Fruit fly (Drosophila melanogaster) whole organism, embryonic: ENCODE data around the gene Gs2.
A peak's percentile ranks its signal among the peaks of the same experiment; 100 is the strongest.

Experiments
- CG10147 ChIP-seq: fragments of 200-800 bp; sonication (Bioruptor generic); optimal IDR thresholded peaks from 2 replicates; lab custom pipeline; 2019; ENCODE audit warnings: missing biosample characterization, mild to moderate bottlenecking, missing genetic modification characterization, moderate library complexity
- CG10321 ChIP-seq: fragments of 200-800 bp; sonication (Bioruptor generic); IDR thresholded peaks from 2 replicates; pipeline ENCODE4 v1.3.6; 2022; ENCODE audit warnings: missing biosample characterization, missing genetic modification characterization
- CG10959 ChIP-seq: fragments of 200-800 bp; sonication (Bioruptor generic); IDR thresholded peaks from 2 replicates; pipeline ENCODE4 v1.3.6; 2022; ENCODE audit warnings: missing biosample characterization, missing genetic modification characterization
- CG11398 ChIP-seq: fragments of 200-800 bp; sonication (Bioruptor generic); optimal IDR thresholded peaks from 2 replicates; lab custom pipeline; 2016; ENCODE audit warnings: missing biosample characterization, missing genetic modification characterization
- CG11504 ChIP-seq: fragments of 200-800 bp; sonication (Bioruptor generic); optimal IDR thresholded peaks from 3 replicates; lab custom pipeline; 2019; ENCODE audit warnings: missing biosample characterization, mild to moderate bottlenecking, missing genetic modification characterization, moderate library complexity
- CG14441 ChIP-seq: fragments of 200-800 bp; sonication (Bioruptor generic); IDR thresholded peaks from 2 replicates; pipeline ENCODE4 v1.3.6; 2022; ENCODE audit warnings: missing biosample characterization, missing genetic modification characterization
- CG14965 ChIP-seq: fragments of 200-800 bp; sonication (Bioruptor generic); optimal IDR thresholded peaks from 2 replicates; lab custom pipeline; 2016; ENCODE audit warnings: missing biosample characterization, missing genetic modification characterization, borderline replicate concordance
- CG15479 ChIP-seq: fragments of 200-800 bp; sonication (Bioruptor generic); optimal IDR thresholded peaks from 3 replicates; lab custom pipeline; 2019; ENCODE audit warnings: missing biosample characterization, mild to moderate bottlenecking, missing genetic modification characterization, moderate library complexity
- CG17612 ChIP-seq: fragments of 200-800 bp; sonication (Bioruptor generic); IDR thresholded peaks from 2 replicates; pipeline ENCODE4 v1.3.6; 2022; ENCODE audit warnings: missing biosample characterization, missing genetic modification characterization
- CG2678 ChIP-seq: fragments of 200-800 bp; sonication (Bioruptor generic); optimal IDR thresholded peaks from 3 replicates; lab custom pipeline; 2019; ENCODE audit warnings: missing biosample characterization, mild to moderate bottlenecking, missing genetic modification characterization, moderate library complexity
- CG31388 ChIP-seq: fragments of 200-800 bp; sonication (Bioruptor generic); optimal IDR thresholded peaks from 2 replicates; lab custom pipeline; 2016; ENCODE audit warnings: missing biosample characterization, missing genetic modification characterization
- CG32772 ChIP-seq: fragments of 200-800 bp; sonication (Bioruptor generic); IDR thresholded peaks from 2 replicates; pipeline ENCODE4 v1.3.6; 2022; ENCODE audit warnings: missing biosample characterization, missing genetic modification characterization
- CG3407 ChIP-seq: fragments of 200-800 bp; sonication (Bioruptor generic); optimal IDR thresholded peaks from 2 replicates; lab custom pipeline; 2018; ENCODE audit warnings: missing biosample characterization, mild to moderate bottlenecking, missing genetic modification characterization
- CG34224 ChIP-seq: fragments of 200-800 bp; sonication (Bioruptor generic); IDR thresholded peaks from 3 replicates; pipeline ENCODE4 v1.3.6; 2022; ENCODE audit warnings: missing biosample characterization, missing genetic modification characterization; ENCODE audit not compliant: partially characterized antibody
- CG4328 ChIP-seq: fragments of 200-800 bp; sonication (Bioruptor generic); optimal IDR thresholded peaks from 3 replicates; lab custom pipeline; 2017; ENCODE audit warnings: missing biosample characterization, missing genetic modification reagents, missing genetic modification characterization
- CG5245 ChIP-seq: fragments of 200-800 bp; sonication (Bioruptor generic); optimal IDR thresholded peaks from 3 replicates; lab custom pipeline; 2016; ENCODE audit warnings: missing biosample characterization, missing genetic modification characterization
- CG6175 ChIP-seq: fragments of 200-800 bp; sonication (Bioruptor generic); IDR thresholded peaks from 3 replicates; pipeline ENCODE4 v1.3.6; 2022; ENCODE audit warnings: missing biosample characterization, missing genetic modification characterization
- CG6689 ChIP-seq: fragments of 200-800 bp; sonication (Bioruptor generic); IDR thresholded peaks from 2 replicates; pipeline ENCODE4 v1.3.6; 2022; ENCODE audit warnings: missing biosample characterization, missing genetic modification characterization
- CG7556 ChIP-seq: fragments of 200-800 bp; sonication (Bioruptor generic); optimal IDR thresholded peaks from 2 replicates; lab custom pipeline; 2017; ENCODE audit warnings: missing biosample characterization, mild to moderate bottlenecking, missing genetic modification characterization
- CG9215 ChIP-seq: fragments of 200-800 bp; sonication (Bioruptor generic); IDR thresholded peaks from 2 replicates; pipeline ENCODE4 v1.3.6; 2022; ENCODE audit warnings: missing biosample characterization, missing genetic modification characterization
- CkIIα-i1 ChIP-seq: fragments of 200-800 bp; sonication (Bioruptor generic); IDR thresholded peaks from 2 replicates; pipeline ENCODE4 v1.3.6; 2022; ENCODE audit warnings: missing biosample characterization, missing genetic modification characterization
- D19A ChIP-seq: fragments of 200-800 bp; optimal IDR thresholded peaks from 3 replicates; lab custom pipeline; 2019; ENCODE audit warnings: missing biosample characterization, mild to moderate bottlenecking, missing genetic modification characterization, moderate library complexity
- Dfd ChIP-seq, 2 experiments: fragments of >200 bp; optimal IDR thresholded peaks; 2 replicates each; lab custom pipeline; 2017; ENCODE audit warnings: missing biosample characterization in 2 of 2, missing genetic modification characterization in 2 of 2
- E2f1 ChIP-seq: fragments of 200-800 bp; sonication (Bioruptor generic); IDR thresholded peaks from 2 replicates; pipeline ENCODE4 v1.3.6; 2022; ENCODE audit warnings: missing biosample characterization, missing genetic modification characterization
- HmgD ChIP-seq: fragments of 200-800 bp; sonication (Bioruptor generic); optimal IDR thresholded peaks from 3 replicates; lab custom pipeline; 2016; ENCODE audit warnings: missing biosample characterization, missing genetic modification characterization
- Meics ChIP-seq: fragments of 200-800 bp; sonication (Bioruptor generic); optimal IDR thresholded peaks from 2 replicates; lab custom pipeline; 2017; ENCODE audit warnings: missing biosample characterization, mild to moderate bottlenecking, missing genetic modification characterization
- Mrtf ChIP-seq: fragments of 200-800 bp; sonication (Bioruptor generic); IDR thresholded peaks from 3 replicates; pipeline ENCODE4 v1.3.6; 2022; ENCODE audit warnings: missing biosample characterization, missing genetic modification characterization
- NC2α ChIP-seq: fragments of 200-800 bp; sonication (Bioruptor generic); optimal IDR thresholded peaks from 2 replicates; lab custom pipeline; 2016; ENCODE audit warnings: missing biosample characterization, missing genetic modification characterization
- Rfx ChIP-seq: fragments of 200-800 bp; sonication (Bioruptor generic); IDR thresholded peaks from 2 replicates; pipeline ENCODE4 v1.3.6; 2022; ENCODE audit warnings: missing biosample characterization, missing genetic modification characterization
- Sox102F ChIP-seq: fragments of 200-800 bp; sonication (Bioruptor generic); optimal IDR thresholded peaks from 2 replicates; lab custom pipeline; 2018; ENCODE audit warnings: missing biosample characterization, mild to moderate bottlenecking, missing genetic modification characterization, moderate library complexity
- Ssrp ChIP-seq: fragments of 200-800 bp; sonication (Bioruptor generic); optimal IDR thresholded peaks from 2 replicates; lab custom pipeline; 2018; ENCODE audit warnings: missing biosample characterization, mild to moderate bottlenecking, missing genetic modification characterization, moderate library complexity
- Xrp1 ChIP-seq: fragments of 200-800 bp; sonication (Bioruptor generic); IDR thresholded peaks from 2 replicates; pipeline ENCODE4 v1.3.6; 2022; ENCODE audit warnings: missing biosample characterization, missing genetic modification characterization
- ase ChIP-seq: fragments of 200-800 bp; sonication (Bioruptor generic); IDR thresholded peaks from 3 replicates; pipeline ENCODE4 v1.3.6; 2022; ENCODE audit warnings: missing biosample characterization, missing genetic modification characterization
- crp ChIP-seq, 2 experiments: fragments of 200-800 bp; sonication (Bioruptor generic); optimal IDR thresholded peaks; 2 replicates in 1 of 2; 3 replicates in 1 of 2; lab custom pipeline; 2017; ENCODE audit warnings: missing biosample characterization in 2 of 2, missing genetic modification characterization in 2 of 2, mild to moderate bottlenecking in 1 of 2, moderate library complexity in 1 of 2
- fd3F ChIP-seq: fragments of 200-800 bp; sonication (Bioruptor generic); optimal IDR thresholded peaks from 2 replicates; lab custom pipeline; 2018; ENCODE audit warnings: missing biosample characterization, mild to moderate bottlenecking, missing genetic modification characterization, moderate library complexity
- fu2 ChIP-seq: fragments of 200-800 bp; sonication (Bioruptor generic); optimal IDR thresholded peaks from 2 replicates; lab custom pipeline; 2016; ENCODE audit warnings: missing biosample characterization, missing genetic modification characterization
- gem ChIP-seq: fragments of 200-800 bp; sonication (Bioruptor generic); optimal IDR thresholded peaks from 2 replicates; lab custom pipeline; 2019; ENCODE audit warnings: missing biosample characterization, mild to moderate bottlenecking, missing genetic modification characterization, moderate library complexity
- gsb-n ChIP-seq: fragments of 200-800 bp; sonication (Bioruptor generic); optimal IDR thresholded peaks from 3 replicates; lab custom pipeline; 2018; ENCODE audit warnings: missing biosample characterization, mild to moderate bottlenecking, missing genetic modification characterization
- insv ChIP-seq, 2 experiments: fragments of 200-800 bp; sonication (Bioruptor generic); optimal IDR thresholded peaks; 3 replicates each; lab custom pipeline; 2016 to 2018; ENCODE audit warnings: missing biosample characterization in 2 of 2, missing genetic modification characterization in 2 of 2
- kni ChIP-seq: fragments of 200-800 bp; sonication (Bioruptor generic); optimal IDR thresholded peaks from 3 replicates; lab custom pipeline; 2017; ENCODE audit warnings: mild to moderate bottlenecking, missing biosample characterization, missing genetic modification reagents, missing genetic modification characterization
- lov ChIP-seq, 2 experiments: fragments of 200-800 bp in 1 of 2; fragments of >200 bp in 1 of 2; sonication (Bioruptor generic) in 1 of 2; IDR thresholded peaks in 1 of 2; optimal IDR thresholded peaks in 1 of 2; 2 replicates in 1 of 2; 3 replicates in 1 of 2; pipeline versions ENCODE4 v1.3.6 to Lab custom; 2017 to 2022; ENCODE audit warnings: missing biosample characterization in 1 of 2, missing genetic modification characterization in 1 of 2
- nau ChIP-seq: fragments of 200-800 bp; sonication (Bioruptor generic); optimal IDR thresholded peaks from 3 replicates; lab custom pipeline; 2017; ENCODE audit warnings: missing biosample characterization, mild to moderate bottlenecking, missing genetic modification characterization, missing genetic modification reagents
- nerfin-2 ChIP-seq: fragments of 200-800 bp; sonication (Bioruptor generic); IDR thresholded peaks from 2 replicates; pipeline ENCODE4 v1.3.6; 2022; ENCODE audit warnings: missing biosample characterization, missing genetic modification characterization; ENCODE audit not compliant: partially characterized antibody
- nmo ChIP-seq: fragments of 200-800 bp; sonication (Bioruptor generic); optimal IDR thresholded peaks from 2 replicates; lab custom pipeline; 2018; ENCODE audit warnings: missing biosample characterization, mild to moderate bottlenecking, missing genetic modification characterization, moderate library complexity
- pfk ChIP-seq: fragments of 200-800 bp; sonication (Bioruptor generic); optimal IDR thresholded peaks from 2 replicates; lab custom pipeline; 2018; ENCODE audit warnings: missing biosample characterization, mild to moderate bottlenecking, missing genetic modification characterization, moderate library complexity
- sc ChIP-seq, 3 experiments: fragments of >200 bp in 2 of 3; fragments of 200-800 bp in 1 of 3; sonication (Bioruptor generic) in 1 of 3; optimal IDR thresholded peaks; 2 replicates in 2 of 3; 3 replicates in 1 of 3; lab custom pipeline; 2017; ENCODE audit warnings: mild to moderate bottlenecking in 1 of 3, missing biosample characterization in 1 of 3, missing genetic modification characterization in 1 of 3, missing genetic modification reagents in 1 of 3
- sim ChIP-seq: fragments of 200-800 bp; sonication (Bioruptor generic); IDR thresholded peaks from 2 replicates; pipeline ENCODE4 v1.3.6; 2022; ENCODE audit warnings: missing biosample characterization, missing genetic modification characterization
- so ChIP-seq: fragments of 200-800 bp; sonication (Bioruptor generic); IDR thresholded peaks from 3 replicates; pipeline ENCODE4 v1.3.6; 2022; ENCODE audit warnings: missing biosample characterization, missing genetic modification characterization
- sqz ChIP-seq: fragments of 200-800 bp; sonication (Bioruptor generic); optimal IDR thresholded peaks from 3 replicates; lab custom pipeline; 2018; ENCODE audit warnings: missing biosample characterization, mild to moderate bottlenecking, missing genetic modification characterization
- tll ChIP-seq, 2 experiments: fragments of 200-800 bp in 1 of 2; fragments of >200 bp in 1 of 2; sonication (Bioruptor generic) in 1 of 2; optimal IDR thresholded peaks; 2 replicates each; lab custom pipeline; 2017 to 2019; ENCODE audit warnings: missing biosample characterization in 2 of 2, missing genetic modification characterization in 2 of 2, mild to moderate bottlenecking in 1 of 2, moderate library complexity in 1 of 2

The Gs2 gene

DNA sequence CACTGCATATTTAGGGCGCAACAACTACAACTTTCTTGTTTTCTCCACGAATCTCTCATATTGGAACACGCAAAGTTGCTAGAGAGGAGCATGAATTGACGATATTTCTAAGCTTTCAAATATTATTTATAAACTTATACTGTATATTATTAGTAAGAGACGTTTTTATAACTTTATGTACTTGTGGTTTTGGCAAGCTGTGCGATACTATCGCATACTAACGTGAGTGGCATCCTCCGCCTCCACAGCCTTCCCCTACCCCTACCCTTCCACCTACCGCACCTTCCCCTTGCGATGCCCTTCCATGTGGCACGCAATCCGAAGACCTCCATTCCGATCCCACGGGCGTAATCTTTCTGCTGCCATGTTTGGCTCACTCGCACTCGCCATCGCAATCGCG is 45.7 kb downstream of the Gs2 start (continued):
- TF ChIP-seq Meics (GFP tag; lab: Kevin White, UChicago) (no peak), sim (GFP tag; lab: Robert Waterston, UW) (no peak), sqz (GFP tag; lab: Kevin White, UChicago) (no peak), HmgD (no peak), CG9215 (peak; percentile 36; the same call in 1 of the 2 replicates), CG14441 (GFP tag; lab: Robert Waterston, UW) (peak; percentile 52), Mrtf (0 out of 3 replicates have a peak, but pooled peaks have one; percentile 16), D19A (tag; lab: Kevin White, UChicago) (no peak), Rfx (GFP tag; lab: Robert Waterston, UW) (peak; percentile 58), CG15479 (GFP tag; lab: Kevin White, UChicago) (no peak), kni (GFP tag; lab: Kevin White, UChicago) (no peak), tll (GFP tag; optimal IDR thresholded peaks at IDR 0.05; lab: Kevin White, UChicago) (no peak), lov (optimal IDR thresholded peaks at IDR 0.05; lab: Kevin White, UChicago) (no peak), lov (GFP tag; IDR thresholded peaks at IDR 0.05; lab: Robert Waterston, UW) (no peak), CG5245 (no peak), nerfin-2 (GFP tag; lab: Robert Waterston, UW) (no peak), CG6689 (GFP tag; lab: Robert Waterston, UW) (peak; percentile 50), CG34224 (GFP tag; lab: Robert Waterston, UW) (no peak), Sox102F (peak; percentile 12), fd3F (GFP tag; lab: Kevin White, UChicago) (no peak), sc (optimal IDR thresholded peaks at IDR 0.05; lab: Kevin White, UChicago) (no peak), sc (GFP tag; optimal IDR thresholded peaks at IDR 0.05; lab: Kevin White, UChicago) (no peak), so (GFP tag; lab: Robert Waterston, UW) (no peak), ase (GFP tag; lab: Robert Waterston, UW) (peak; percentile 31; the same call in 1 of the 3 replicates), pfk (GFP tag; lab: Kevin White, UChicago) (no peak), CG7556 (GFP tag; lab: Kevin White, UChicago) (no peak), CG10959 (no peak), CG31388 (GFP tag; lab: Kevin White, UChicago) (no peak), CG6175 (GFP tag; lab: Robert Waterston, UW) (no peak), insv (GFP tag; optimal IDR thresholded peaks at IDR 0.05; lab: Kevin White, UChicago) (no peak), CkIIα-i1 (GFP tag; lab: Robert Waterston, UW) (no peak), crp (GFP tag; optimal IDR thresholded peaks at IDR 0.05; lab: Kevin White, UChicago) (no peak), E2f1 (GFP tag; lab: Robert Waterston, UW) (peak; percentile 58), NC2α (GFP tag; lab: Kevin White, UChicago) (no peak), CG4328 (no peak), CG32772 (peak; percentile 55), nmo (GFP tag; lab: Kevin White, UChicago) (no peak), gsb-n (tag; lab: Kevin White, UChicago) (no peak), Xrp1 (GFP tag; lab: Robert Waterston, UW) (no peak), Dfd (GFP tag; optimal IDR thresholded peaks at IDR 0.05; lab: Kevin White, UChicago) (no peak), fu2 (GFP tag; lab: Kevin White, UChicago) (no peak), CG17612 (no peak), CG10321 (no peak), Ssrp (tag; lab: Kevin White, UChicago) (no peak), gem (tag; lab: Kevin White, UChicago) (peak; percentile 16), CG11398 (GFP tag; lab: Kevin White, UChicago) (no peak), CG10147 (GFP tag; lab: Kevin White, UChicago) (no peak), CG3407 (GFP tag; lab: Kevin White, UChicago) (no peak), nau (GFP tag; lab: Kevin White, UChicago) (no peak), CG14965 (GFP tag; lab: Kevin White, UChicago) (no peak), CG2678 (tag; lab: Kevin White, UChicago) (peak; percentile 20), CG11504 (peak; percentile 33)
